Worm (Caenorhabditis elegans) whole organism, young adult: ENCODE data around the gene C09B8.4.

ENCODE experiments used
- C06A6.2 ChIP-seq: fragments of 200-800 bp; sonication (Bioruptor generic); conservative IDR thresholded peaks from 2 replicates; pipeline ENCODE4 v1.3.6; 2022; ENCODE audit warnings: missing genetic modification characterization, missing compliant biosample characterization
- F52B5.7 ChIP-seq: sonication (generic microtip); optimal IDR thresholded peaks from 2 replicates; lab custom pipeline; 2016; ENCODE audit warnings: mild to moderate bottlenecking, missing genetic modification characterization, missing compliant biosample characterization
- F55B11.4 ChIP-seq: sonication (generic microtip); optimal IDR thresholded peaks from 2 replicates; lab custom pipeline; 2016; ENCODE audit warnings: missing compliant biosample characterization, missing genetic modification characterization, borderline replicate concordance; ENCODE audit not compliant: insufficient read depth
- F57A8.1 ChIP-seq: fragments of 200-800 bp; sonication (Bioruptor generic); optimal IDR thresholded peaks from 2 replicates; lab custom pipeline; 2018; ENCODE audit warnings: mild to moderate bottlenecking, missing genetic modification characterization, moderate library complexity, missing compliant biosample characterization
- K12H6.12 ChIP-seq: fragments of 200-800 bp; sonication (Bioruptor generic); optimal IDR thresholded peaks from 2 replicates; lab custom pipeline; 2018; ENCODE audit warnings: mild to moderate bottlenecking, missing genetic modification characterization, missing compliant biosample characterization
- Y67H2A.10 ChIP-seq: fragments of 200-800 bp; sonication (Bioruptor generic); conservative IDR thresholded peaks from 2 replicates; pipeline ENCODE4 v1.3.6; 2022; ENCODE audit warnings: missing genetic modification reagents, missing genetic modification characterization, missing compliant biosample characterization
- Y79H2A.3 ChIP-seq: fragments of 200-800 bp; sonication (Bioruptor generic); conservative IDR thresholded peaks from 2 replicates; pipeline ENCODE4 v1.3.6; 2022; ENCODE audit warnings: missing genetic modification reagents, missing genetic modification characterization, missing compliant biosample characterization
- Y95B8A.8 ChIP-seq: fragments of 200-800 bp; sonication (Bioruptor generic); IDR thresholded peaks from 2 replicates; pipeline ENCODE4 v1.3.6; 2022; ENCODE audit warnings: missing genetic modification reagents, missing genetic modification characterization, missing compliant biosample characterization
- ZK185.1 ChIP-seq: sonication (generic microtip); optimal IDR thresholded peaks from 2 replicates; lab custom pipeline; 2016; ENCODE audit warnings: mild to moderate bottlenecking, missing genetic modification characterization, missing compliant biosample characterization; ENCODE audit not compliant: poor library complexity, severe bottlenecking
- atf-7 ChIP-seq: sonication (generic microtip); optimal IDR thresholded peaks from 2 replicates; lab custom pipeline; 2017; ENCODE audit warnings: mild to moderate bottlenecking, missing genetic modification characterization, missing compliant biosample characterization
- attf-5 ChIP-seq: fragments of 200-800 bp; sonication (Bioruptor generic); optimal IDR thresholded peaks from 2 replicates; lab custom pipeline; 2018; ENCODE audit warnings: mild to moderate bottlenecking, missing genetic modification characterization, missing compliant biosample characterization
- bed-2 ChIP-seq: fragments of 200-800 bp; sonication (Bioruptor generic); IDR thresholded peaks from 2 replicates; pipeline ENCODE4 v1.3.6; 2022; ENCODE audit warnings: missing genetic modification reagents, missing genetic modification characterization, missing compliant biosample characterization
- cebp-1 ChIP-seq, 2 experiments: fragments of 200-800 bp in 1 of 2; sonication (Bioruptor generic) in 1 of 2; sonication (generic microtip) in 1 of 2; IDR thresholded peaks in 1 of 2; optimal IDR thresholded peaks in 1 of 2; 2 replicates each; pipeline versions ENCODE4 v1.3.6 to Lab custom; 2017 to 2022; ENCODE audit warnings: missing compliant biosample characterization in 2 of 2, missing genetic modification characterization in 2 of 2, mild to moderate bottlenecking in 1 of 2, missing genetic modification reagents in 1 of 2, moderate library complexity in 1 of 2
- ceh-100 ChIP-seq: fragments of 200-800 bp; sonication (Bioruptor generic); IDR thresholded peaks from 2 replicates; pipeline ENCODE4 v1.3.6; 2022; ENCODE audit warnings: missing genetic modification reagents, missing genetic modification characterization, missing compliant biosample characterization
- ceh-79 ChIP-seq: sonication (generic microtip); optimal IDR thresholded peaks from 2 replicates; lab custom pipeline; 2017; ENCODE audit warnings: mild to moderate bottlenecking, missing genetic modification characterization, missing compliant biosample characterization
- ceh-91 ChIP-seq: fragments of 200-800 bp; sonication (Bioruptor generic); IDR thresholded peaks from 2 replicates; pipeline ENCODE4 v1.3.6; 2022; ENCODE audit warnings: missing genetic modification reagents, missing genetic modification characterization, missing compliant biosample characterization
- chd-7 ChIP-seq: sonication (generic microtip); optimal IDR thresholded peaks from 2 replicates; lab custom pipeline; 2016; ENCODE audit warnings: mild to moderate bottlenecking, missing genetic modification characterization, moderate library complexity, missing compliant biosample characterization
- die-1 ChIP-seq: sonication (generic microtip); optimal IDR thresholded peaks from 2 replicates; lab custom pipeline; 2016; ENCODE audit warnings: missing genotype, mild to moderate bottlenecking, missing genetic modification characterization, missing compliant biosample characterization
- egl-44 ChIP-seq: fragments of 200-800 bp; sonication (Bioruptor generic); IDR thresholded peaks from 2 replicates; pipeline ENCODE4 v1.3.6; 2022; ENCODE audit warnings: missing genetic modification reagents, missing genetic modification characterization, missing compliant biosample characterization
- egrh-3 ChIP-seq: fragments of 200-800 bp; sonication (Bioruptor generic); IDR thresholded peaks from 2 replicates; pipeline ENCODE4 v1.3.6; 2022; ENCODE audit warnings: missing genetic modification reagents, missing genetic modification characterization, missing compliant biosample characterization
- him-1 ChIP-seq: sonication (generic microtip); optimal IDR thresholded peaks from 2 replicates; lab custom pipeline; 2016; ENCODE audit warnings: missing genotype, missing genetic modification reagents, missing genetic modification characterization, missing compliant biosample characterization
- hmg-1.2 ChIP-seq: fragments of 200-800 bp; sonication (Bioruptor generic); IDR thresholded peaks from 2 replicates; pipeline ENCODE4 v1.3.6; 2022; ENCODE audit warnings: missing genetic modification reagents, missing genetic modification characterization, missing compliant biosample characterization
- let-526 ChIP-seq: fragments of 200-800 bp; sonication (Bioruptor generic); IDR thresholded peaks from 2 replicates; pipeline ENCODE4 v1.3.6; 2022; ENCODE audit warnings: missing genetic modification reagents, missing genetic modification characterization, missing compliant biosample characterization
- lin-35 ChIP-seq, 3 experiments: fragments of 150-350 bp in 2 of 3; sonication (generic microtip) in 1 of 3; optimal IDR thresholded peaks; 2 replicates each; lab custom pipeline; 2014 to 2018; ENCODE audit warnings: missing biosample characterization in 3 of 3, missing genetic modification characterization in 3 of 3, missing genetic modification reagents in 3 of 3
- lin-40 ChIP-seq: sonication (generic microtip); optimal IDR thresholded peaks from 2 replicates; lab custom pipeline; 2016; ENCODE audit warnings: missing genetic modification characterization, mild to moderate bottlenecking, missing compliant biosample characterization, missing genotype, missing genetic modification reagents
- lir-1 ChIP-seq: fragments of 200-800 bp; sonication (Bioruptor generic); conservative IDR thresholded peaks from 2 replicates; pipeline ENCODE4 v1.3.6; 2022; ENCODE audit warnings: missing genetic modification reagents, missing genetic modification characterization, missing compliant biosample characterization
- lsy-27 ChIP-seq: sonication (generic microtip); optimal IDR thresholded peaks from 2 replicates; lab custom pipeline; 2017; ENCODE audit warnings: missing genetic modification characterization, mild to moderate bottlenecking, missing compliant biosample characterization, antibody characterized with exemption, missing genotype, borderline replicate concordance; ENCODE audit not compliant: insufficient read depth
- madf-6 ChIP-seq: fragments of 200-800 bp; sonication (Bioruptor generic); IDR thresholded peaks from 2 replicates; pipeline ENCODE4 v1.3.6; 2022; ENCODE audit warnings: missing genetic modification reagents, missing genetic modification characterization, missing compliant biosample characterization
- madf-8 ChIP-seq: fragments of 200-800 bp; sonication (Bioruptor generic); conservative IDR thresholded peaks from 2 replicates; pipeline ENCODE4 v1.3.6; 2022; ENCODE audit warnings: missing genetic modification reagents, missing genetic modification characterization, missing compliant biosample characterization
- mcd-1 ChIP-seq: fragments of 200-800 bp; sonication (Bioruptor generic); IDR thresholded peaks from 2 replicates; pipeline ENCODE4 v1.3.6; 2022; ENCODE audit warnings: missing genetic modification reagents, missing genetic modification characterization, missing compliant biosample characterization
- nfya-2 ChIP-seq: fragments of 200-800 bp; sonication (Bioruptor generic); IDR thresholded peaks from 2 replicates; pipeline ENCODE4 v1.3.6; 2022; ENCODE audit warnings: missing genetic modification reagents, missing genetic modification characterization, missing compliant biosample characterization
- nhr-179 ChIP-seq: sonication (generic microtip); optimal IDR thresholded peaks from 2 replicates; lab custom pipeline; 2016; ENCODE audit warnings: mild to moderate bottlenecking, missing genetic modification characterization, missing compliant biosample characterization
- nhr-27 ChIP-seq: fragments of 200-800 bp; sonication (Bioruptor generic); optimal IDR thresholded peaks from 2 replicates; lab custom pipeline; 2018; ENCODE audit warnings: mild to moderate bottlenecking, missing genetic modification characterization, moderate library complexity, missing compliant biosample characterization
- rcor-1 ChIP-seq: fragments of 200-800 bp; sonication (Bioruptor generic); IDR thresholded peaks from 2 replicates; pipeline ENCODE4 v1.3.6; 2022; ENCODE audit warnings: missing genetic modification reagents, missing genetic modification characterization, missing compliant biosample characterization
- sdz-38 ChIP-seq: sonication (generic microtip); optimal IDR thresholded peaks from 2 replicates; lab custom pipeline; 2016; ENCODE audit warnings: missing genotype, missing genetic modification characterization, missing compliant biosample characterization
- sptf-2 ChIP-seq: fragments of 200-800 bp; sonication (Bioruptor generic); optimal IDR thresholded peaks from 2 replicates; lab custom pipeline; 2018; ENCODE audit warnings: mild to moderate bottlenecking, missing genetic modification characterization, missing compliant biosample characterization
- tbx-9 ChIP-seq: sonication (generic microtip); optimal IDR thresholded peaks from 2 replicates; lab custom pipeline; 2016; ENCODE audit warnings: borderline replicate concordance, missing genetic modification characterization, inconsistent platforms, missing compliant biosample characterization
- unc-130 ChIP-seq: sonication (generic microtip); optimal IDR thresholded peaks from 2 replicates; lab custom pipeline; 2016; ENCODE audit warnings: missing genetic modification reagents, missing genetic modification characterization, missing compliant biosample characterization
- unc-62 ChIP-seq: fragments of 150-350 bp; optimal IDR thresholded peaks from 2 replicates; lab custom pipeline; 2014; ENCODE audit warnings: missing biosample characterization, missing genetic modification reagents, missing genetic modification characterization
- zim-3 ChIP-seq: sonication (generic microtip); optimal IDR thresholded peaks from 2 replicates; lab custom pipeline; 2017; ENCODE audit warnings: mild to moderate bottlenecking, missing genetic modification characterization, moderate library complexity, missing compliant biosample characterization
- ztf-18 ChIP-seq: sonication (generic microtip); optimal IDR thresholded peaks from 2 replicates; lab custom pipeline; 2016; ENCODE audit warnings: missing genotype, mild to moderate bottlenecking, missing genetic modification characterization, missing compliant biosample characterization
- ztf-3 ChIP-seq: fragments of 200-800 bp; sonication (Bioruptor generic); optimal IDR thresholded peaks from 2 replicates; lab custom pipeline; 2018; ENCODE audit warnings: mild to moderate bottlenecking, missing genetic modification characterization, missing compliant biosample characterization

C09B8.4 gene

DNA sequence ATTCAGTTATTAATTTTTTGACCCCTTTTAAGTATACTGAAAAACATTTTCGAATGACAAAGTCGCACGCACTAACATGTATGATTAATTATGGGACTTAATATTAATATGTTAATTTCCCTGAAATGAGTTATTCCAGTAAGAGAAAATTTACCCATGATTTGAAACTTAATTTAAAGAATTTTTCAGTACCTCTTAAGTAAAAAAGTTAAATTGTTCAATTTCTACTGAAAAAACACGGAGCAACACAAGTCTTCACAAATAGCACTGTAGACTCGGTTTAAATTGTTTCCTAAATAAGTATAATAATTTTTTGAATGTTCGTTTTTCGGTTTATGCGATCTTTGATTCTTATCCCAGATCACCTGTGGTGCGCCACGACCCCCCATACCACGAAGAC lies 17.3 kb downstream of the C09B8.4 start:
- no peak for TF ChIP-seq tbx-9 (tag; lab: Kevin White, UChicago)
- no peak for TF ChIP-seq ztf-18 (tag; lab: Kevin White, UChicago)
- no peak for TF ChIP-seq attf-5 (GFP tag; lab: Kevin White, UChicago)
- TF ChIP-seq Y67H2A.10: no peak
- no peak for TF ChIP-seq sptf-2
- TF ChIP-seq lsy-27 (tag; lab: Kevin White, UChicago): no peak
- no peak for TF ChIP-seq him-1 (tag; lab: Kevin White, UChicago)
- TF ChIP-seq ceh-91 (GFP tag; lab: Robert Waterston, UW): no peak
- TF ChIP-seq lin-35 (GFP tag; optimal IDR thresholded peaks at IDR 0.05; lab: Kevin White, UChicago): no peak
- no peak for TF ChIP-seq Y79H2A.3 (GFP tag; lab: Robert Waterston, UW)
- no peak for TF ChIP-seq chd-7 (tag; lab: Kevin White, UChicago)

DNA sequence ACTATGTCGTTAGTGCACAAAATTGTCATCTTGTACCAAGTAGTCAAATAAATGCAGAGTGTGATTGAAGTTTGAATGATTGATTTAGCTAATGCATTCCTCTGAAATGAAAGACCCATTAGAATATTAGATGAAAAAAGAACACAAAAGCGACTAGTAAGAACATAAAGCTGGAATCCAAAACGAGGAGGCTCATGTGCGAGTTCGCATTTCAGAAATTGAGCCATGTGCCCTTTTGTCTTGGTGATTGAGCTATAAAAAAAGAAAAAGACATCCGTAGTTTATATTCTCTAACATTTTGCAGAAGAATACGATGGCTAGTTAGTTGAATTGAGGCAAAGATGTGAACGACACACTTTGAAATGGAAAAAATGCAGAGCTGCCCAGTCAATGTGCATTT lies 18.3 kb downstream of the C09B8.4 start, which contains the start of gene F22F4.4:
Gene F22F4.4, minus strand, starts transcription at position 101 of the 400 bp plus-strand sequence.
- TF ChIP-seq ztf-18 (tag; lab: Kevin White, UChicago) (no peak), egrh-3 (no peak), let-526 (GFP tag; lab: Robert Waterston, UW) (no peak), ceh-100 (GFP tag; lab: Robert Waterston, UW) (no peak), ceh-79 (tag; lab: Kevin White, UChicago) (no peak), F57A8.1 (GFP tag; lab: Kevin White, UChicago) (no peak), sdz-38 (no peak), madf-8 (GFP tag; lab: Robert Waterston, UW) (no peak), ZK185.1 (tag; lab: Kevin White, UChicago) (no peak), C06A6.2 (GFP tag; lab: Robert Waterston, UW) (no peak), lin-40 (tag; lab: Kevin White, UChicago) (no peak), lir-1 (GFP tag; lab: Robert Waterston, UW) (no peak), rcor-1 (GFP tag; lab: Robert Waterston, UW) (no peak), lin-35 (GFP tag; optimal IDR thresholded peaks at IDR 0.05; lab: Kevin White, UChicago) (no peak), F52B5.7 (tag; lab: Kevin White, UChicago) (no peak), Y95B8A.8 (GFP tag; lab: Robert Waterston, UW) (no peak), F55B11.4 (tag; lab: Kevin White, UChicago) (no peak), nfya-2 (no peak)
- TF ChIP-seq, all 124 proteins: peak for 0

DNA sequence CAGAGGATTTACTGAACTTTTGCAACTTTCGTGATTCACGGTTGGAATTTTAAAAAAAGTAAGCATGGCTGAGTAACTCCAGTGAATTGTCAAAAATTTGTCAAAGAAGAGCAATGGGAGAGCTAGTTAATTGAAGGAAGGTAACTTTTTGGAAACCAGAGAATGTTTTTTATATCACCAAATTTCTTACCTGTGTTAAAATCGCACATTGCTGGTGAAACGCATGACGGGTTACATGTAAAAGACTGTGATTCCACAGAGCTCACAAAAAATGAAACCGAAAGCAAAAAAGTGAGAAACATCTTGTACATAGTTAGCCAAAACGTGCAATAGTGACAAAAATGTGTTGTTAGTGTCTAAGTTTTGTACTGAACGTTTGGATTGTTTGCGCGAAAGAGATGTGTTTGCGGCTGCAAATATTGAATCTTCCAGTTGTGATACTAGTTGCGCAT lies 20.6 kb downstream of the C09B8.4 start, which contains the start of gene F22F4.9:
Gene F22F4.9, minus strand, starts transcription at position 402 of the 452 bp plus-strand sequence.
- no peak for TF ChIP-seq mcd-1 (GFP tag; lab: Robert Waterston, UW)
- no peak for TF ChIP-seq atf-7 (tag; lab: Kevin White, UChicago)
- no peak for TF ChIP-seq lir-1 (GFP tag; lab: Robert Waterston, UW)
- no peak for TF ChIP-seq unc-62

DNA sequence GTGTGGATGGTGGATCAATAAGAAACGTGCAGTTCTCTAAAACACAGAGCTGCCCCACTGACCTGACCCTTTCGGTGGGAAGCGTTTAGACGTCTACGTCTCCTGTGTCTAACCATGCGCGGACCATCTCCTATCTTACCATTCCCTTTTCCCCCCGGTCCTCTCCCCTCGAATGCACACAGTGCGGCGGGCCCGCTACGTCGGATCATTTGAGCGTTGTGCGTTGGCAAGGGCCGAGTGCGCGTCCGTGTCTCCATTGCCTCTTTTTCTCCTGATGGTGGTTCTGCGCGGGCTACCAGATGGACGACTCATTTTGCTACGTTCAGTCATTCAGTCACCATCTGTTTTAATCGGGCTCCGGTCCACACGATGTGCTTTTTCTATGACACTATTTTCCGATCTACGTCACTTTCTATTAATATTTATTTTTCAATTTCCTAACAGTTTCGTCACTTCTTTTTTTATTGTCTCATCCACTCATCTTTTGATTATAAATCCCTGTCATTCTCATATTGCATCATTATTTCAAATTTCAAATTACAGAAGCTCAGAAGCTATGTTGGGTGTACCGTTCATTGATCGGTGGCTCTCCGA lies 24.0 kb downstream of the C09B8.4 start, which contains the start of gene inx-3:
Gene inx-3, plus strand, starts transcription at position 544 of the 594 bp plus-strand sequence.
- TF ChIP-seq K12H6.12 (tag; lab: Kevin White, UChicago) (no peak), nhr-179 (tag; lab: Kevin White, UChicago) (no peak), hmg-1.2 (peak; percentile 33; the same call in 1 of the 2 replicates), lin-40 (tag; lab: Kevin White, UChicago) (no peak), sptf-2 (no peak), lir-1 (GFP tag; lab: Robert Waterston, UW) (no peak), C06A6.2 (GFP tag; lab: Robert Waterston, UW) (no peak), nhr-27 (tag; lab: Kevin White, UChicago) (no peak), cebp-1 (GFP tag; IDR thresholded peaks at IDR 0.05; lab: Robert Waterston, UW) (no peak), cebp-1 (tag; optimal IDR thresholded peaks at IDR 0.05; lab: Kevin White, UChicago) (no peak), die-1 (tag; lab: Kevin White, UChicago) (no peak), egl-44 (no peak), bed-2 (0 out of 2 replicates have a peak, but pooled peaks have one; percentile 19), madf-6 (peak; percentile 32; the same call in 1 of the 2 replicates), zim-3 (tag; lab: Kevin White, UChicago) (no peak), unc-130 (GFP tag; lab: Kevin White, UChicago) (no peak), ztf-3 (GFP tag; lab: Kevin White, UChicago) (no peak)
